Worm (Caenorhabditis elegans): ENCODE measurements around the gene aptf-2.

DNA sequence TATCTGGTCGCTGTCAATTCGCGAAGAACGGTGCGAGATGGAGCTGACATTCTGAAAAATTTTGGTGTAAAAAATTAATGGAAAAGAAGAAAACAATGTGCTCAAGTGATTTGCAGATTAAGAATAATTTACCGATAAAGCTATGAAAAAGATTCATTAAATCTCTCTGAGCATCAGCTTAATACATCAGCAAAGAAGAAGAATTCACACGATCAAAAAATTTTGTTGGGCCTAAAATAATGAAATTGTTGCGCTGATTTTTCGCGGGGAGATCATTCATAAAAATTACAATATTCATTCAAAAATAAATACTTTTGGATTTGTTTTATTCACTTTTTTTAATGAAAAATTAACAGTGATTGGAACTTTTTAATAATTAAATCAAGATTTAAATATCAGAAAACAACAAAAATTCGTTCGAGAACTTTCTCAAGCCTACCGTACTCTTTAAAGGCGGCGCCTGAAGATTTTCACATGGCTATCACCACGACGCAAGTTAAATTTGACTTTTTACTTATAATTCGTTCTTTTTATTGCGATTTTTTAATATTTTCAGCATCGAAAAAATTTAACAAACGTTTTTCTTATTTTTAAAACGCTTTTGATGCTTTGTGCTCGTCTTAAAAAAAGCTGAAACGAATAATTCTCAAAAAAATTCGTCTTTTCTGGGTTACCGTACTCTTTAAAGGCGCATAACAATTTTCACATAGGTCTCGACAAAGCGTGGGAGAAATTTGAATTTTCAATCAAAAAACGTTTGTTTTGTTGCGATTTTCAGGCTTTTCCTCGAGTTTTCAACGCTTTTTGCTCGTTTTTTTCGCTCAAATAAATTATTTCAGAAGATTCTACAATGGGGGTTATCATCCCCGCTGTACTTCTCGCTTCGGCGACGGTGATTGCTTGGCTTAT lies 15.1 kb downstream of the aptf-2 start, which contains the start of the genes memi-2 and cyp-31A5:
- TF ChIP-seq lin-39 (tag; optimal IDR thresholded peaks at IDR 0.05), result no peak
- no peak for TF ChIP-seq sea-2 (GFP tag; optimal IDR thresholded peaks at IDR 0.05)
- no peak for TF ChIP-seq skn-1 (tag; optimal IDR thresholded peaks at IDR 0.05)
- no peak for TF ChIP-seq zag-1 (tag; optimal IDR thresholded peaks at IDR 0.05)
- no peak for TF ChIP-seq pqm-1 (tag; optimal IDR thresholded peaks at IDR 0.05)
- no peak for TF ChIP-seq ama-1 (optimal IDR thresholded peaks at IDR 0.05)
- TF ChIP-seq nhr-25 (tag; optimal IDR thresholded peaks at IDR 0.05), result no peak
